Worm (Caenorhabditis elegans): ENCODE results near the gene lbp-1.

DNA sequence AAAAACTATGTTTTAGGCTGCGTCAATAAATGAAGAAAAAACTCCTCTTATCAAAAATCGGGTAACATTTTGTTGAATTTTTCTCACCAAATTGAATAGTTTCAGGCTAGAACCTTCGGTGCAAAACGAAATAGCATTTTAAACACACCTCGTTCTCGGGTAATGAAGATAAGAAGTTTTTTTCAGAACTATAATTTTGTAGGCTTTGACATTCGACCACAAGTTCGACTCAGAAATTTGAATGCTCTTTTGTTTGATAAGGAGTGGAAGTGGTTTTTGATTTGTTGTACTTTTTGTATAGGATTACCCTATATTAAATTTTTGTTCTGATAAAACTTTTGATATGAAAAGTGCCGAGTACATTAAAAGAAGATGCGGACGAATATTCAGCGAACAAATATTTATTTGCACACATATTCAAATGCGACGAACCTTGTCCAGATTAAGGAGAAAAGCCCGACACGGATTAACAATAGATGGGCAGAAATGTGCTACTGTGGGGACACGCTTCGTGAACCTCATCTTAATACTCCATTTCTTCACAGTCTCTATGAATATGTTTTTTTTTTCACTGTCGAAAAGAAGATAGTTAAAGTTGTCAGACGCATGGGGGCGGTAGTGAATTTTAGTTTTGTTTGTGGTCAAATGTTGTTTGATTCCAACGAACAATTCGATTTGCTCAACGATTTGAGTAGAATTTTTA, 47.8 kb downstream of the lbp-1 start:
- TF ChIP-seq sdz-38 (tag; optimal IDR thresholded peaks at IDR 0.05) (no peak), unc-130 (GFP tag; optimal IDR thresholded peaks at IDR 0.05) (no peak), nfya-1 (tag; optimal IDR thresholded peaks at IDR 0.05; ENCODE audit: borderline replicate concordance, insufficient read depth) (no peak), lin-40 (tag; optimal IDR thresholded peaks at IDR 0.05) (no peak), Y67H2A.10 (GFP tag; conservative IDR thresholded peaks at IDR 0.05) (no peak), pha-4 (tag; optimal IDR thresholded peaks at IDR 0.05) (no peak), tbx-9 (tag; optimal IDR thresholded peaks at IDR 0.05; ENCODE audit: borderline replicate concordance) (no peak), ztf-18 (tag; optimal IDR thresholded peaks at IDR 0.05) (no peak), unc-62 (GFP tag; optimal IDR thresholded peaks at IDR 0.05) (no peak), snpc-1.3 (tag; optimal IDR thresholded peaks at IDR 0.05; ENCODE audit: insufficient read depth) (no peak)
